Worm (Caenorhabditis elegans): ENCODE measurements around the gene tag-131.

The tag-131 gene

DNA sequence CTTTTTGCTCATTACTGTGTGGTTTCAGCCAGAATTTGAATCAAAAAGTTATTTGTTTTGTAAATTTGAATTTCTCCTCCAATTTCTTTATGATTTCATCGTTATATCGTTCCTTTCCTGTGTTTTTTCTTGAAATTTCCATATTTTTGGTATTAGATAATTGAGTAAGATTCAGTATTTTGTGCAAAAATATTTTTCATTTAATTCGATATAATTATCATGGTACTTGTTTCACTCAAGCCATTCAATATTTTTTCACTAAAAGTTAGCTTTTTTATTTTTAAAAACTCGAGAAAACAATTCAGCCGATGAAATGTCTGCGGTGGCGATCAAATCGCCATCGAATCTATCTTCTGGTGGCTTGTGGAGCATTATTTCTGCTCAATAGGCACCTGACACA is 27.5 kb downstream of the tag-131 start, which contains the start of gene hse-5:
hse-5 (plus strand) TSS at position 301 of the 400 bp plus-strand sequence.
- TF ChIP-seq nhr-25 (tag; optimal IDR thresholded peaks at IDR 0.05) = no peak
- TF ChIP-seq nhr-76 (tag; optimal IDR thresholded peaks at IDR 0.05) = no peak
- TF ChIP-seq ceh-9 (tag; optimal IDR thresholded peaks at IDR 0.05) = no peak
- TF ChIP-seq aly-2 (tag; optimal IDR thresholded peaks at IDR 0.05) = no peak
- TF ChIP-seq nhr-67 (tag; optimal IDR thresholded peaks at IDR 0.05) = no peak
- no peak for TF ChIP-seq ceh-28 (tag; optimal IDR thresholded peaks at IDR 0.05)
- no peak for TF ChIP-seq fkh-10 (GFP tag; optimal IDR thresholded peaks at IDR 0.05)
- no peak for TF ChIP-seq nhr-237 (tag; optimal IDR thresholded peaks at IDR 0.05)
- TF ChIP-seq egl-5 (tag; optimal IDR thresholded peaks at IDR 0.05) = no peak
- no peak for TF ChIP-seq elt-3 (tag; optimal IDR thresholded peaks at IDR 0.05)
- TF ChIP-seq zag-1 (tag; optimal IDR thresholded peaks at IDR 0.05) = no peak
- no peak for TF ChIP-seq skn-1 (tag; optimal IDR thresholded peaks at IDR 0.05)
- TF ChIP-seq hmg-11 (tag; optimal IDR thresholded peaks at IDR 0.05) = no peak
- TF ChIP-seq lsy-12 (tag; optimal IDR thresholded peaks at IDR 0.05) = no peak
- no peak for TF ChIP-seq lin-15B (tag; optimal IDR thresholded peaks at IDR 0.05)
- TF ChIP-seq nhr-23 (tag; optimal IDR thresholded peaks at IDR 0.05) = no peak
- TF ChIP-seq pqm-1 (tag; optimal IDR thresholded peaks at IDR 0.05) = no peak
- no peak for TF ChIP-seq jun-1 (tag; optimal IDR thresholded peaks at IDR 0.05)

ce11 chrIII:4349799-4350198 is 32.3 kb downstream of the tag-131 start, which contains the start of gene B0285.6:
B0285.6 (plus strand) TSS chrIII:4350099.
- TF ChIP-seq snpc-4 (tag; optimal IDR thresholded peaks at IDR 0.05) (no peak), unc-39 (tag; optimal IDR thresholded peaks at IDR 0.05) (no peak)

ce11 chrIII:4356384-4356783 is 38.9 kb downstream of the tag-131 start, which contains the start of gene mnp-1:
mnp-1 (plus strand) TSS chrIII:4356594.
- TF ChIP-seq ceh-9 (tag; optimal IDR thresholded peaks at IDR 0.05) (no peak), pqm-1 (tag; optimal IDR thresholded peaks at IDR 0.05) (no peak), zag-1 (tag; optimal IDR thresholded peaks at IDR 0.05) (no peak), fkh-10 (GFP tag; optimal IDR thresholded peaks at IDR 0.05) (no peak)

DNA sequence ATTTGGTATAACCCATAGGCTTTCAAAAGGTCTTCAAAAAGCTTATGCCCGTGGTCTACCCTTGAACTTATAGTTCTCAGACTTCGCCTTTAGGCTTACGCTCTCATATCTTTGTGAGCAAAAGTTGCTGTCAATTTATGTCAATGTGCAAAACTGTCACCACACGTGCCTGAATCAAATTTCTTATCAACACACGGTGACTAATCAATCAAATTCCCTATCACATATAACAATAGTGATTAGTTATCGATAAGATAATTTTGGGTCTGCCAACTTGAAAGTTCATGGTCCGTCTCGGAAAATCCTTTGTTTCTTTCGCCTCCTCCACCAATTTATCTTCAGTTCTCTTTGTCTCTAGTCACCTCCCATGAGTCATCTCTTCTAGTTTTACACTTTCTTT is 39.9 kb downstream of the tag-131 start:
- no peak for TF ChIP-seq ztf-11 (tag; optimal IDR thresholded peaks at IDR 0.05)
- TF ChIP-seq nhr-67 (tag; optimal IDR thresholded peaks at IDR 0.05) = no peak
- TF ChIP-seq ZK546.5 (tag; optimal IDR thresholded peaks at IDR 0.05) = no peak
- no peak for TF ChIP-seq fos-1 (tag; optimal IDR thresholded peaks at IDR 0.05)
- TF ChIP-seq nhr-11 (tag; optimal IDR thresholded peaks at IDR 0.05) = no peak
- no peak for TF ChIP-seq nhr-237 (tag; optimal IDR thresholded peaks at IDR 0.05)
- no peak for TF ChIP-seq egl-27 (tag; optimal IDR thresholded peaks at IDR 0.05)
- no peak for TF ChIP-seq egl-5 (tag; optimal IDR thresholded peaks at IDR 0.05)
- no peak for TF ChIP-seq R02D3.7 (tag; optimal IDR thresholded peaks at IDR 0.05)
- peak; percentile 53 for TF ChIP-seq elt-2 (tag; optimal IDR thresholded peaks at IDR 0.05)
- TF ChIP-seq pqm-1 (tag; optimal IDR thresholded peaks at IDR 0.05) = peak; percentile 42
- TF ChIP-seq nfya-1 (tag; optimal IDR thresholded peaks at IDR 0.05; ENCODE audit: insufficient read depth) = no peak
- TF ChIP-seq tbx-2 (tag; optimal IDR thresholded peaks at IDR 0.05) = no peak

- no peak for TF ChIP-seq elt-2 (tag; optimal IDR thresholded peaks at IDR 0.05)
- TF ChIP-seq lin-39 (tag; optimal IDR thresholded peaks at IDR 0.05) = peak; percentile 36
- peak; percentile 39 for TF ChIP-seq nfya-1 (tag; optimal IDR thresholded peaks at IDR 0.05; ENCODE audit: insufficient read depth)
- no peak for TF ChIP-seq ztf-11 (tag; optimal IDR thresholded peaks at IDR 0.05)
- no peak for TF ChIP-seq unc-39 (tag; optimal IDR thresholded peaks at IDR 0.05)
- TF ChIP-seq lin-15B (tag; optimal IDR thresholded peaks at IDR 0.05) = no peak
These were observed 40.8 kb downstream of the tag-131 start for ce11 chrIII:4358345-4358744.

ce11 chrIII:4359208-4359607 is 41.7 kb downstream of the tag-131 start:
- TF ChIP-seq ZK546.5 (tag; optimal IDR thresholded peaks at IDR 0.05) = no peak
- no peak for TF ChIP-seq eor-1 (tag; optimal IDR thresholded peaks at IDR 0.05)
- no peak for TF ChIP-seq daf-12 (tag; optimal IDR thresholded peaks at IDR 0.05)
- TF ChIP-seq ceh-16 (tag; optimal IDR thresholded peaks at IDR 0.05) = no peak
- TF ChIP-seq ceh-82 (tag; optimal IDR thresholded peaks at IDR 0.05) = no peak
- TF ChIP-seq lsy-12 (tag; optimal IDR thresholded peaks at IDR 0.05) = no peak
- no peak for TF ChIP-seq lin-39 (tag; optimal IDR thresholded peaks at IDR 0.05)
- no peak for TF ChIP-seq egl-5 (tag; optimal IDR thresholded peaks at IDR 0.05)
- no peak for TF ChIP-seq nhr-77 (tag; optimal IDR thresholded peaks at IDR 0.05)
- no peak for TF ChIP-seq unc-62 (GFP tag; optimal IDR thresholded peaks at IDR 0.05)
- TF ChIP-seq lin-15B (tag; optimal IDR thresholded peaks at IDR 0.05) = no peak
- TF ChIP-seq ama-1 (optimal IDR thresholded peaks at IDR 0.05) = no peak
- TF ChIP-seq mml-1 (tag; optimal IDR thresholded peaks at IDR 0.05) = no peak
- no peak for TF ChIP-seq zag-1 (tag; optimal IDR thresholded peaks at IDR 0.05)
- no peak for TF ChIP-seq fos-1 (tag; optimal IDR thresholded peaks at IDR 0.05)
- TF ChIP-seq nhr-25 (tag; optimal IDR thresholded peaks at IDR 0.05) = no peak
- TF ChIP-seq ztf-4 (tag; optimal IDR thresholded peaks at IDR 0.05) = no peak
- TF ChIP-seq elt-1 (tag; optimal IDR thresholded peaks at IDR 0.05) = no peak
- TF ChIP-seq nhr-76 (tag; optimal IDR thresholded peaks at IDR 0.05) = no peak
- TF ChIP-seq R02D3.7 (tag; optimal IDR thresholded peaks at IDR 0.05) = no peak

Data from whole organism, L3 larva.